Worm (Caenorhabditis elegans) whole organism, L1 larva: ENCODE data around the gene Y57G11C.1142.

Source experiments
- C16A3.4 ChIP-seq: fragments of 150-350 bp; optimal IDR thresholded peaks from 2 replicates; lab custom pipeline; 2014; ENCODE audit warnings: missing biosample characterization, missing genetic modification characterization
- C34B4.2 ChIP-seq: sonication (generic microtip); optimal IDR thresholded peaks from 2 replicates; lab custom pipeline; 2017; ENCODE audit warnings: mild to moderate bottlenecking, missing genetic modification characterization, missing compliant biosample characterization
- F16B12.6 ChIP-seq: fragments of 150-350 bp; optimal IDR thresholded peaks from 2 replicates; lab custom pipeline; 2014; ENCODE audit warnings: missing biosample characterization, missing genetic modification characterization
- Y116A8C.19 ChIP-seq: sonication (generic microtip); optimal IDR thresholded peaks from 2 replicates; lab custom pipeline; 2016; ENCODE audit warnings: missing compliant biosample characterization, missing genetic modification characterization, borderline replicate concordance
- ama-1 ChIP-seq: fragments of 150-350 bp; optimal IDR thresholded peaks from 2 replicates; lab custom pipeline; 2014
- blmp-1 ChIP-seq: fragments of 150-350 bp; optimal IDR thresholded peaks from 2 replicates; lab custom pipeline; 2014; ENCODE audit warnings: missing biosample characterization, missing genetic modification characterization
- ceh-63 ChIP-seq: fragments of 200-800 bp; sonication (Bioruptor generic); optimal IDR thresholded peaks from 2 replicates; lab custom pipeline; 2018; ENCODE audit warnings: mild to moderate bottlenecking, missing genetic modification characterization, missing compliant biosample characterization
- ceh-82 ChIP-seq, 3 experiments: fragments of 150-350 bp in 1 of 3; sonication (generic microtip) in 2 of 3; optimal IDR thresholded peaks; 2 replicates each; lab custom pipeline; 2014 to 2017; ENCODE audit warnings: missing biosample characterization in 3 of 3, missing genetic modification characterization in 3 of 3
- dsc-1 ChIP-seq: sonication (generic microtip); optimal IDR thresholded peaks from 2 replicates; lab custom pipeline; 2016; ENCODE audit warnings: mild to moderate bottlenecking, missing genetic modification characterization, missing compliant biosample characterization
- efl-1 ChIP-seq, 4 experiments: fragments of 150-350 bp; optimal IDR thresholded peaks in 3 of 4; peaks in 1 of 4; 1 replicate in 1 of 4; 2 replicates in 3 of 4; lab custom pipeline; 2014; ENCODE audit warnings: missing biosample characterization in 2 of 4, missing genetic modification characterization in 2 of 4, missing genetic modification reagents in 2 of 4
- efl-3 ChIP-seq: fragments of 200-800 bp; sonication (Bioruptor generic); optimal IDR thresholded peaks from 2 replicates; lab custom pipeline; 2018; ENCODE audit warnings: mild to moderate bottlenecking, missing genetic modification characterization, missing compliant biosample characterization
- egl-13 ChIP-seq: sonication (generic microtip); optimal IDR thresholded peaks from 2 replicates; lab custom pipeline; 2016; ENCODE audit warnings: missing genotype, missing genetic modification reagents, missing genetic modification characterization, missing compliant biosample characterization
- elt-3 ChIP-seq, 6 experiments: fragments of 150-350 bp in 1 of 6; sonication (generic microtip); optimal IDR thresholded peaks; 2 replicates each; lab custom pipeline; 2017 to 2018; ENCODE audit warnings: missing biosample characterization in 6 of 6, missing genetic modification characterization in 6 of 6, inconsistent platforms in 1 of 6
- fkh-4 ChIP-seq: sonication (generic microtip); optimal IDR thresholded peaks from 2 replicates; lab custom pipeline; 2016; ENCODE audit warnings: missing compliant biosample characterization, missing genetic modification characterization, borderline replicate concordance
- grh-1 ChIP-seq: fragments of 200-800 bp; sonication (Bioruptor generic); IDR thresholded peaks from 2 replicates; pipeline ENCODE4 v1.3.6; 2022; ENCODE audit warnings: missing genetic modification reagents, missing genetic modification characterization, missing compliant biosample characterization
- hlh-4 ChIP-seq: sonication (generic microtip); optimal IDR thresholded peaks from 2 replicates; lab custom pipeline; 2016; ENCODE audit warnings: mild to moderate bottlenecking, missing genetic modification characterization, missing compliant biosample characterization
- hpl-2 ChIP-seq: fragments of 150-350 bp; optimal IDR thresholded peaks from 2 replicates; lab custom pipeline; 2014; ENCODE audit warnings: missing biosample characterization, missing genetic modification reagents, missing genetic modification characterization
- jun-1 ChIP-seq: fragments of 150-350 bp; optimal IDR thresholded peaks from 2 replicates; lab custom pipeline; 2014; ENCODE audit warnings: missing biosample characterization, missing genetic modification reagents, missing genetic modification characterization
- lin-35 ChIP-seq, 2 experiments: fragments of 150-350 bp; optimal IDR thresholded peaks; 2 replicates each; lab custom pipeline; 2014; ENCODE audit warnings: missing biosample characterization in 2 of 2, missing genetic modification characterization in 2 of 2, missing genetic modification reagents in 2 of 2
- lsy-2 ChIP-seq, 2 experiments: fragments of 150-350 bp; optimal IDR thresholded peaks; 2 replicates each; lab custom pipeline; 2014; ENCODE audit warnings: missing biosample characterization in 2 of 2, missing genetic modification characterization in 2 of 2
- mab-9 ChIP-seq: fragments of 200-800 bp; sonication (Bioruptor generic); IDR thresholded peaks from 2 replicates; pipeline ENCODE4 v1.3.6; 2022; ENCODE audit warnings: missing genetic modification reagents, missing genetic modification characterization, missing compliant biosample characterization
- mdl-1 ChIP-seq, 2 experiments: fragments of 150-350 bp; optimal IDR thresholded peaks; 2 replicates each; lab custom pipeline; 2014 to 2017; ENCODE audit warnings: missing biosample characterization in 2 of 2, missing genetic modification characterization in 2 of 2, inconsistent platforms in 1 of 2
- nhr-19 ChIP-seq: fragments of 200-800 bp; sonication (Bioruptor generic); conservative IDR thresholded peaks from 2 replicates; pipeline ENCODE4 v1.3.6; 2022; ENCODE audit warnings: missing genetic modification characterization, missing compliant biosample characterization
- nhr-237 ChIP-seq: fragments of 150-350 bp; optimal IDR thresholded peaks from 2 replicates; lab custom pipeline; 2014; ENCODE audit warnings: missing biosample characterization, missing genetic modification characterization
- nhr-47 ChIP-seq: sonication (generic microtip); optimal IDR thresholded peaks from 2 replicates; lab custom pipeline; 2016; ENCODE audit warnings: mild to moderate bottlenecking, missing genetic modification characterization, moderate library complexity, missing compliant biosample characterization
- nhr-71 ChIP-seq: sonication (generic microtip); optimal IDR thresholded peaks from 2 replicates; lab custom pipeline; 2016; ENCODE audit warnings: mild to moderate bottlenecking, missing genetic modification characterization, moderate library complexity, missing compliant biosample characterization
- nhr-77 ChIP-seq: fragments of 150-350 bp; optimal IDR thresholded peaks from 2 replicates; lab custom pipeline; 2014; ENCODE audit warnings: missing biosample characterization, missing genetic modification characterization
- nhr-84 ChIP-seq: sonication (generic microtip); optimal IDR thresholded peaks from 2 replicates; lab custom pipeline; 2017; ENCODE audit warnings: missing biosample characterization, missing genetic modification characterization
- nhr-85 ChIP-seq: sonication (generic microtip); peaks from one replicate; lab custom pipeline; 2016; ENCODE audit warnings: missing genetic modification characterization, inconsistent platforms, missing compliant biosample characterization
- nhr-90 ChIP-seq: sonication (generic microtip); optimal IDR thresholded peaks from 2 replicates; lab custom pipeline; 2016; ENCODE audit warnings: mild to moderate bottlenecking, missing genetic modification characterization, missing compliant biosample characterization; ENCODE audit not compliant: poor library complexity
- rnt-1 ChIP-seq: sonication (generic microtip); optimal IDR thresholded peaks from 2 replicates; lab custom pipeline; 2016; ENCODE audit warnings: mild to moderate bottlenecking, missing genetic modification characterization, moderate library complexity, missing compliant biosample characterization
- snpc-4 ChIP-seq: fragments of 150-350 bp; optimal IDR thresholded peaks from 2 replicates; lab custom pipeline; 2014; ENCODE audit warnings: missing biosample characterization, missing genetic modification characterization
- sox-4 ChIP-seq: sonication (generic microtip); optimal IDR thresholded peaks from 2 replicates; lab custom pipeline; 2016; ENCODE audit warnings: missing genetic modification characterization, missing compliant biosample characterization
- sptf-1 ChIP-seq: fragments of 150-350 bp; optimal IDR thresholded peaks from 2 replicates; lab custom pipeline; 2014; ENCODE audit warnings: missing biosample characterization, missing genetic modification characterization
- sup-37 ChIP-seq: fragments of 200-800 bp; sonication (Bioruptor generic); optimal IDR thresholded peaks from 2 replicates; lab custom pipeline; 2018; ENCODE audit warnings: mild to moderate bottlenecking, missing genetic modification characterization, missing compliant biosample characterization
- swsn-7 ChIP-seq: sonication (generic microtip); optimal IDR thresholded peaks from 2 replicates; lab custom pipeline; 2016; ENCODE audit warnings: missing genetic modification characterization, missing compliant biosample characterization
- tbx-2 ChIP-seq: sonication (generic microtip); optimal IDR thresholded peaks from 2 replicates; lab custom pipeline; 2016; ENCODE audit warnings: missing genetic modification characterization, missing compliant biosample characterization
- tlp-1 ChIP-seq: fragments of 150-350 bp; optimal IDR thresholded peaks from 2 replicates; lab custom pipeline; 2014; ENCODE audit warnings: missing biosample characterization, missing genetic modification characterization
- unc-30 ChIP-seq: sonication (generic microtip); optimal IDR thresholded peaks from 2 replicates; lab custom pipeline; 2017; ENCODE audit warnings: missing biosample characterization, missing genetic modification characterization
- unc-62 ChIP-seq: fragments of 150-350 bp; optimal IDR thresholded peaks from 2 replicates; lab custom pipeline; 2014; ENCODE audit warnings: missing biosample characterization, missing genetic modification reagents, missing genetic modification characterization
- xbp-1 ChIP-seq: sonication (generic microtip); optimal IDR thresholded peaks from 2 replicates; lab custom pipeline; 2016; ENCODE audit warnings: missing genetic modification characterization, missing compliant biosample characterization
- zip-4 ChIP-seq: fragments of 200-800 bp; sonication (Bioruptor generic); optimal IDR thresholded peaks from 2 replicates; lab custom pipeline; 2018; ENCODE audit warnings: mild to moderate bottlenecking, missing genetic modification characterization, moderate library complexity, missing compliant biosample characterization
- ztf-11 ChIP-seq, 2 experiments: sonication (generic microtip); optimal IDR thresholded peaks; 2 replicates each; lab custom pipeline; 2016 to 2017; ENCODE audit warnings: missing genetic modification characterization in 2 of 2, missing biosample characterization in 1 of 2, missing compliant biosample characterization in 1 of 2

The Y57G11C.1142 gene

ce11 chrIV:14802316-14802715 is at the start of gene Y57G11C.1142:
TSS of gene Y57G11C.1142 (plus strand) at chrIV:14802616.
- no peak for TF ChIP-seq nhr-85 (tag; lab: Kevin White, UChicago)
- no peak for TF ChIP-seq nhr-237
- TF ChIP-seq Y116A8C.19 (tag; lab: Kevin White, UChicago): no peak
- no peak for TF ChIP-seq hpl-2 (GFP tag; lab: Kevin White, UChicago)
- TF ChIP-seq nhr-47: no peak
- TF ChIP-seq, all 84 proteins: peak for 0

DNA sequence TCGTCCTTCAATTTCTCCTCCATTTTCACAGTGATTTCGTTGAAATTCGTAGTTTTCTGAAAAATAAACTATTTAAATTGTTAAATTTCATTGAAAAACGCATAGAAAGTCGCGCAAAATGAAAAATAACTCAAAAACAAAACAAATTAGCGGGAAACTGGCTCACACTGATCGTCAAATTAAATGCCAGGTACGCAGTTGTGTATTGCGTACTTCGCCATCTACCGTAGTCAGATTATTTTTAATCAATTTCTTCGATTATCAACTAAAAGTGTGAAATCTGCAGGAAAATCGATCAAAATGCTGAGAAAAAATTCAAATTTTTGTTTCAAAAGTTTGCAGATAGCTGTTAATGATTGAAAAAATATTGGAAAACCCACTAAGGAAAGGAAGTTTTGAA is 47.5 kb upstream of the Y57G11C.1142 start, which contains the start of gene Y57G11C.499:
TSS of gene Y57G11C.499 (minus strand) at position 23 of the 400 bp plus-strand sequence.
- TF ChIP-seq ceh-63 (GFP tag; lab: Kevin White, UChicago) (no peak), fkh-4 (no peak), zip-4 (GFP tag; lab: Kevin White, UChicago) (no peak), unc-62 (GFP tag; lab: Kevin White, UChicago) (no peak), C34B4.2 (tag; lab: Kevin White, UChicago) (no peak), ztf-11 (tag; optimal IDR thresholded peaks at IDR 0.05; lab: Kevin White, UChicago) (no peak), nhr-84 (tag; lab: Kevin White, UChicago) (no peak), tbx-2 (tag; lab: Kevin White, UChicago) (no peak), elt-3 (tag; optimal IDR thresholded peaks at IDR 0.05; lab: Kevin White, UChicago) (no peak)

DNA sequence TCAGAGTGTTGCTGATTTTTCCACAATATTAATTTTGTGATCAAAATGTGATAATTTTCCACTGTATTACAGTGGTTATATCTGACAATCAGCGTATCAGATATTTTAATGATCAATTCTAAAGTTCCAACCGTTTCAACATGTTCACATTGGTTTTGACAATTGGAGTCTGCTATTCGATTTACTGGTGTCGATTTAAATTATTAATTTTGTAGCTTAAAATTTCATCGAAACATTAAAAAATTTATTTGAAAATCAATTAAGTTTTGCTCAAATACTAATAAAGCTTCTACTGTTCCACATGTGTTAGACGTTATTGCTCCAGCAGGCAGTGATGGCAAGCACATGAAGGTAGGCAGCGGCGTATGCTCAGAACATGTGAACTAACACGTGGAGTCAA is 44.6 kb upstream of the Y57G11C.1142 start:
- TF ChIP-seq ama-1 (lab: Kevin White, UChicago) (no peak), dsc-1 (tag; lab: Kevin White, UChicago) (peak; percentile 19)

- TF ChIP-seq sptf-1 (tag; lab: Kevin White, UChicago) (no peak), nhr-47 (no peak), unc-30 (no peak), lsy-2 (tag; optimal IDR thresholded peaks at IDR 0.05; lab: Kevin White, UChicago) (no peak), tlp-1 (no peak), grh-1 (GFP tag; lab: Robert Waterston, UW) (no peak), lin-35 (GFP tag; optimal IDR thresholded peaks at IDR 0.05; lab: Kevin White, UChicago) (no peak), sox-4 (tag; lab: Kevin White, UChicago) (no peak), hlh-4 (tag; lab: Kevin White, UChicago) (no peak), sup-37 (no peak), ama-1 (lab: Kevin White, UChicago) (no peak)
Observed at ce11 chrIV:14759662-14760061, 42.8 kb upstream of the Y57G11C.1142 start.

- no peak for TF ChIP-seq efl-3 (GFP tag; lab: Kevin White, UChicago)
- no peak for TF ChIP-seq nhr-77
- no peak for TF ChIP-seq egl-13 (tag; lab: Kevin White, UChicago)
- TF ChIP-seq nhr-237: no peak
- TF ChIP-seq F16B12.6 (tag; lab: Kevin White, UChicago): no peak
- no peak for TF ChIP-seq lsy-2 (tag; optimal IDR thresholded peaks at IDR 0.05; lab: Kevin White, UChicago)
- TF ChIP-seq, all 84 proteins: peak for 0
Observed at ce11 chrIV:14760845-14761244, 41.6 kb upstream of the Y57G11C.1142 start, which contains the start of gene ptp-5.2. TSS of gene ptp-5.2 (minus strand) at chrIV:14760945.

DNA sequence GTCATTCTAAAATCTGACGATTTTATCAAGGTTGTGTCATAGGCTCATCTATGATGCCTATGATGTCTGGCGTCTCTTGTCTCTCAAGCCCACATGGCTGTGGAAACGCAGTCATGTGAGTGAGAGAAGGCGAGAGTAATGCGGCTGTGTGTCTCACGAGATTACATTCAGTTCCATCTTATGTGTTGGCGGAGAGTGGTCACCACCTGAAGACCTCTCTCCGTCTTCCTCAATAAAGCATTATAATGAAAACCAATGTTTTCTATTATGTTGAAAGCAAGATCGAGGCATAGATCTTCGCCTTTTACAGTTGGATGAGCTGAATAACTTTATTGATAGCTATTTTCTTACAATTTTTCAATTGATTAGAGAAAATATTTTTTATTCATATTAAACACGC is 39.1 kb upstream of the Y57G11C.1142 start:
- TF ChIP-seq efl-1 (optimal IDR thresholded peaks at IDR 0.05; lab: Kevin White, UChicago) (peak; percentile 50 to 55), efl-1 (GFP tag; optimal IDR thresholded peaks at IDR 0.05 in 1 of 2; lab: Kevin White, UChicago) (peak; percentile 44 to 92), ceh-82 (tag; optimal IDR thresholded peaks at IDR 0.05; lab: Kevin White, UChicago) (peak in 1 of 3 experiments; percentile 34), blmp-1 (tag; lab: Kevin White, UChicago) (peak; percentile 72), C16A3.4 (peak; percentile 51), mab-9 (GFP tag; lab: Robert Waterston, UW) (peak; percentile 44; the same call in 1 of the 2 replicates), rnt-1 (peak; percentile 57), mdl-1 (tag; optimal IDR thresholded peaks at IDR 0.05; lab: Kevin White, UChicago) (peak in 1 of 2 experiments; percentile 80), tbx-2 (tag; lab: Kevin White, UChicago) (peak; percentile 61), nhr-19 (GFP tag; lab: Robert Waterston, UW) (peak; percentile 69), egl-13 (tag; lab: Kevin White, UChicago) (peak; percentile 22), nhr-90 (tag; lab: Kevin White, UChicago) (peak; percentile 28), jun-1 (tag; lab: Kevin White, UChicago) (peak; percentile 2), nhr-71 (tag; lab: Kevin White, UChicago) (peak; percentile 89), dsc-1 (tag; lab: Kevin White, UChicago) (peak; percentile 39), nhr-47 (peak; percentile 71), swsn-7 (tag; lab: Kevin White, UChicago) (peak; percentile 57), snpc-4 (tag; lab: Kevin White, UChicago) (peak; percentile 13), xbp-1 (peak; percentile 62)
